Worm (Caenorhabditis elegans) whole organism, mixed stage, embryonic: ENCODE results near the gene C16C8.9.
"Not testable (repeated sequence)": the region's sequence is repeated elsewhere in the genome, so short reads cannot be mapped to it uniquely, and the experiment has no call there.

Experiments
- M03D4.4 ChIP-seq: sonication (generic microtip); optimal IDR thresholded peaks from 2 replicates; lab custom pipeline; 2017; ENCODE audit warnings: mild to moderate bottlenecking, missing genetic modification characterization, missing compliant biosample characterization
- bed-3 ChIP-seq: fragments of 200-800 bp; sonication (Bioruptor generic); optimal IDR thresholded peaks from 3 replicates; lab custom pipeline; 2018; ENCODE audit warnings: mild to moderate bottlenecking, missing genetic modification characterization, moderate library complexity, missing compliant biosample characterization
- blmp-1 ChIP-seq: fragments of 150-350 bp; optimal IDR thresholded peaks from 2 replicates; lab custom pipeline; 2014; ENCODE audit warnings: missing biosample characterization, missing genetic modification characterization
- ceh-43 ChIP-seq: fragments of 200-800 bp; sonication (Bioruptor generic); optimal IDR thresholded peaks from 2 replicates; lab custom pipeline; 2018; ENCODE audit warnings: mild to moderate bottlenecking, missing genetic modification characterization, moderate library complexity, missing compliant biosample characterization
- ceh-83 ChIP-seq: fragments of 200-800 bp; sonication (Bioruptor generic); optimal IDR thresholded peaks from 2 replicates; lab custom pipeline; 2018; ENCODE audit warnings: mild to moderate bottlenecking, missing genetic modification characterization, missing compliant biosample characterization
- ces-1 ChIP-seq: fragments of 150-350 bp; optimal IDR thresholded peaks from 2 replicates; lab custom pipeline; 2014; ENCODE audit warnings: missing biosample characterization, missing genetic modification reagents, missing genetic modification characterization
- cnd-1 ChIP-seq: fragments of 200-800 bp; sonication (Bioruptor generic); optimal IDR thresholded peaks from 2 replicates; lab custom pipeline; 2018; ENCODE audit warnings: mild to moderate bottlenecking, missing genetic modification characterization, missing compliant biosample characterization
- drap-1 ChIP-seq: fragments of 200-800 bp; sonication (Bioruptor generic); optimal IDR thresholded peaks from 3 replicates; lab custom pipeline; 2018; ENCODE audit warnings: mild to moderate bottlenecking, missing genetic modification characterization, missing compliant biosample characterization
- elt-1 ChIP-seq: sonication (generic microtip); optimal IDR thresholded peaks from 2 replicates; lab custom pipeline; 2017; ENCODE audit warnings: missing genetic modification characterization, mild to moderate bottlenecking, missing compliant biosample characterization, antibody characterized with exemption, moderate library complexity, borderline replicate concordance; ENCODE audit not compliant: insufficient read depth
- hlh-1 ChIP-seq: fragments of 150-350 bp; optimal IDR thresholded peaks from 2 replicates; lab custom pipeline; 2014; ENCODE audit warnings: missing biosample characterization, missing genetic modification reagents, missing genetic modification characterization
- lin-13 ChIP-seq: fragments of 150-350 bp; optimal IDR thresholded peaks from 2 replicates; lab custom pipeline; 2014; ENCODE audit warnings: missing biosample characterization, missing genetic modification characterization
- lin-32 ChIP-seq: fragments of 200-800 bp; sonication (Bioruptor generic); optimal IDR thresholded peaks from 2 replicates; lab custom pipeline; 2018; ENCODE audit warnings: mild to moderate bottlenecking, missing genetic modification characterization, missing compliant biosample characterization
- lsy-2 ChIP-seq: fragments of 150-350 bp; optimal IDR thresholded peaks from 2 replicates; lab custom pipeline; 2014; ENCODE audit warnings: missing biosample characterization, missing genetic modification characterization
- mab-5 ChIP-seq: fragments of 150-350 bp; optimal IDR thresholded peaks from 2 replicates; lab custom pipeline; 2014; ENCODE audit warnings: missing biosample characterization, missing genetic modification characterization
- nhr-2 ChIP-seq: fragments of 150-350 bp; optimal IDR thresholded peaks from 2 replicates; lab custom pipeline; 2014; ENCODE audit warnings: missing biosample characterization, missing genetic modification characterization
- nhr-237 ChIP-seq: fragments of 150-350 bp; optimal IDR thresholded peaks from 2 replicates; lab custom pipeline; 2014; ENCODE audit warnings: missing biosample characterization, missing genetic modification characterization
- nhr-28 ChIP-seq: fragments of 150-350 bp; optimal IDR thresholded peaks from 2 replicates; lab custom pipeline; 2014; ENCODE audit warnings: missing biosample characterization, missing genetic modification characterization
- nhr-76 ChIP-seq: sonication (generic microtip); optimal IDR thresholded peaks from 2 replicates; lab custom pipeline; 2017; ENCODE audit warnings: missing biosample characterization, missing genetic modification characterization
- sem-2 ChIP-seq: fragments of 200-800 bp; sonication (Bioruptor generic); optimal IDR thresholded peaks from 2 replicates; lab custom pipeline; 2018; ENCODE audit warnings: mild to moderate bottlenecking, missing genetic modification characterization, missing compliant biosample characterization
- snpc-4 ChIP-seq: fragments of 150-350 bp; optimal IDR thresholded peaks from 2 replicates; lab custom pipeline; 2014; ENCODE audit warnings: missing biosample characterization, missing genetic modification characterization
- tbx-8 ChIP-seq: fragments of 200-800 bp; sonication (Bioruptor generic); optimal IDR thresholded peaks from 2 replicates; lab custom pipeline; 2018; ENCODE audit warnings: mild to moderate bottlenecking, missing genetic modification characterization, moderate library complexity, missing compliant biosample characterization
- unc-120 ChIP-seq: sonication (generic microtip); optimal IDR thresholded peaks from 2 replicates; lab custom pipeline; 2017; ENCODE audit warnings: missing genetic modification characterization, missing compliant biosample characterization; ENCODE audit not compliant: poor library complexity, severe bottlenecking
- unc-39 ChIP-seq: fragments of 150-350 bp; optimal IDR thresholded peaks from 2 replicates; lab custom pipeline; 2014; ENCODE audit warnings: missing biosample characterization, missing genetic modification characterization
- zip-8 ChIP-seq: fragments of 150-350 bp; optimal IDR thresholded peaks from 2 replicates; lab custom pipeline; 2014; ENCODE audit warnings: missing biosample characterization, missing genetic modification characterization
- ztf-11 ChIP-seq: fragments of 150-350 bp; optimal IDR thresholded peaks from 2 replicates; lab custom pipeline; 2014; ENCODE audit warnings: missing biosample characterization, missing genetic modification characterization

Gene C16C8.9

ce11 chrII:3452421-3452820 is 10.6 kb downstream of the C16C8.9 start, which contains the start of gene C16C8.12:
C16C8.12 (plus strand) TSS chrII:3452721.
- TF ChIP-seq zip-8 (tag; lab: Kevin White, UChicago): no peak
- no peak for TF ChIP-seq bed-3 (GFP tag; lab: Kevin White, UChicago)
- no peak for TF ChIP-seq cnd-1 (tag; lab: Kevin White, UChicago)
- TF ChIP-seq nhr-237 (tag; lab: Kevin White, UChicago): no peak
- no peak for TF ChIP-seq ces-1 (GFP tag; lab: Kevin White, UChicago)
- no peak for TF ChIP-seq unc-120 (tag; lab: Kevin White, UChicago)
- no peak for TF ChIP-seq ceh-43 (GFP tag; lab: Kevin White, UChicago)
- TF ChIP-seq unc-39 (tag; lab: Kevin White, UChicago): no peak
- no peak for TF ChIP-seq snpc-4 (tag; lab: Kevin White, UChicago)

ce11 chrII:3449514-3449913 is 13.5 kb downstream of the C16C8.9 start, which contains the start of gene C16C8.14:
C16C8.14 (plus strand) TSS chrII:3449814.
- TF ChIP-seq lin-13, hlh-1, M03D4.4 (tag; lab: Kevin White, UChicago): not testable (repeated sequence)
- TF ChIP-seq, all 35 proteins: peak for 0; not testable (repeated sequence) for 35

- TF ChIP-seq lin-32 (GFP tag; lab: Kevin White, UChicago) (no peak), unc-120 (tag; lab: Kevin White, UChicago) (no peak)
Observed at ce11 chrII:3448776-3449280, 14.2 kb downstream of the C16C8.9 start, which contains the start of gene C16C8.25. C16C8.25 (plus strand) TSS chrII:3449230.

- TF ChIP-seq snpc-4 (tag; lab: Kevin White, UChicago) (no peak), blmp-1 (tag; lab: Kevin White, UChicago) (no peak), mab-5 (tag; lab: Kevin White, UChicago) (no peak), ztf-11 (no peak), sem-2 (GFP tag; lab: Kevin White, UChicago) (no peak), cnd-1 (tag; lab: Kevin White, UChicago) (no peak), lin-13 (tag; lab: Kevin White, UChicago) (no peak), elt-1 (no peak), nhr-76 (tag; lab: Kevin White, UChicago) (no peak), nhr-2 (no peak), zip-8 (tag; lab: Kevin White, UChicago) (no peak), nhr-237 (tag; lab: Kevin White, UChicago) (no peak), bed-3 (GFP tag; lab: Kevin White, UChicago) (no peak)
Observed at ce11 chrII:3447906-3448305, 15.1 kb downstream of the C16C8.9 start, which contains the start of gene C16C8.21. C16C8.21 (plus strand) TSS chrII:3448206.

- no peak for TF ChIP-seq tbx-8 (GFP tag; lab: Kevin White, UChicago)
- no peak for TF ChIP-seq lsy-2
- TF ChIP-seq sem-2 (GFP tag; lab: Kevin White, UChicago): no peak
- no peak for TF ChIP-seq unc-39 (tag; lab: Kevin White, UChicago)
- TF ChIP-seq, all 35 proteins: peak for 0
Observed at ce11 chrII:3446647-3447046, 16.4 kb downstream of the C16C8.9 start, which contains the start of the genes C16C8.20 and gldi-6. C16C8.20 (plus strand) TSS chrII:3446947. gldi-6 (plus strand) TSS chrII:3446947.

ce11 chrII:3445285-3445806 is 17.7 kb downstream of the C16C8.9 start, which contains the start of the genes C16C8.5 and C16C8.16:
C16C8.5 (minus strand) TSS chrII:3445385.
C16C8.16 (plus strand) TSS chrII:3445756.
- TF ChIP-seq ceh-83: no peak
- TF ChIP-seq mab-5 (tag; lab: Kevin White, UChicago): no peak
- TF ChIP-seq elt-1: no peak
- no peak for TF ChIP-seq drap-1 (GFP tag; lab: Kevin White, UChicago)
- no peak for TF ChIP-seq ztf-11

- TF ChIP-seq nhr-28 (tag; lab: Kevin White, UChicago) (no peak), mab-5 (tag; lab: Kevin White, UChicago) (no peak), lsy-2 (no peak), lin-32 (GFP tag; lab: Kevin White, UChicago) (no peak), cnd-1 (tag; lab: Kevin White, UChicago) (no peak)
Observed at ce11 chrII:3444280-3444679, 18.7 kb downstream of the C16C8.9 start, which contains the start of gene C16C8.4. C16C8.4 (minus strand) TSS chrII:3444380.
